Worm (Caenorhabditis elegans) whole organism, midembryonic: ENCODE data around the gene T16G12.8.

Experiments
- cog-1 ChIP-seq: sonication (generic microtip); optimal IDR thresholded peaks from 2 replicates; lab custom pipeline; 2016; ENCODE audit warnings: missing genetic modification characterization, missing compliant biosample characterization
- flt-1 ChIP-seq: fragments of 200-800 bp; sonication (Bioruptor generic); IDR thresholded peaks from 2 replicates; pipeline ENCODE4 v1.3.6; 2022; ENCODE audit warnings: missing genetic modification characterization, missing compliant biosample characterization
- tab-1 ChIP-seq: fragments of 200-800 bp; sonication (Bioruptor generic); IDR thresholded peaks from 2 replicates; pipeline ENCODE4 v1.3.6; 2022; ENCODE audit warnings: missing genetic modification characterization, missing compliant biosample characterization
- ztf-23 ChIP-seq: fragments of 200-800 bp; sonication (Bioruptor generic); IDR thresholded peaks from 2 replicates; pipeline ENCODE4 v1.3.6; 2022; ENCODE audit warnings: missing genetic modification reagents, missing genetic modification characterization, missing compliant biosample characterization

DNA sequence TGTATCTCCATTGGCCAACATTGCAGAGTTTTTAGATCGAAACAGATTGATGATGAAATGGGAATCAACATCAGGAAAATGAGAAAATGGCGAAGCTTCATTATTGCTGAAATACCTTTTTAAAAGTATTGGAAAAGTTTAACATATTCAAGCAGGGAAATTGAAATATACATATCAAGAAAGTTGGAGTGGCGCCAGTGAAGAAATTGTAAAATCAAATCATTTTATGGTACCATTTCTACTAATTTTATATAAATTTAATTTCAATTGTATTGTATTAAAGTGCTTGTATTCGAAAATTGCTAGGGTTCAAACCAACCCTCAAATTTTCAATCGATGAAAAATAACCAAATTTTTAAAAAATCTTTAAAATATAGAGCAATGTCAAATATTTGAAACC lies 47.3 kb downstream of the T16G12.8 start, which contains the start of gene srt-55:
- TF ChIP-seq ztf-23 (no peak), tab-1 (GFP tag; lab: Robert Waterston, UW) (no peak), cog-1 (tag; lab: Kevin White, UChicago) (no peak), flt-1 (no peak)
